Fruit fly (Drosophila melanogaster): ENCODE measurements around the gene Rpn2.

dm6 chr3R:29196967-29197611, 43.8 kb downstream of the Rpn2 start, which contains the start of gene CG14515:
- TF ChIP-seq tj (GFP tag; optimal IDR thresholded peaks at IDR 0.05), result no peak
- TF ChIP-seq CG11617 (GFP tag; optimal IDR thresholded peaks at IDR 0.05), result no peak
- no peak for TF ChIP-seq CG33017 (tag; optimal IDR thresholded peaks at IDR 0.05)
- no peak for TF ChIP-seq toe (GFP tag; optimal IDR thresholded peaks at IDR 0.05)
- no peak for TF ChIP-seq CG14711 (tag; optimal IDR thresholded peaks at IDR 0.05)
- no peak for TF ChIP-seq ovo (GFP tag; optimal IDR thresholded peaks at IDR 0.05)
- TF ChIP-seq CG7045 (GFP tag; optimal IDR thresholded peaks at IDR 0.05), result no peak
- TF ChIP-seq Crg-1 (GFP tag; optimal IDR thresholded peaks at IDR 0.05), result no peak
- TF ChIP-seq cnc (optimal IDR thresholded peaks at IDR 0.05), result no peak
- no peak for TF ChIP-seq kay (GFP tag; ENCODE audit: borderline replicate concordance)
- TF ChIP-seq CG5204 (GFP tag; optimal IDR thresholded peaks at IDR 0.05), result no peak
- TF ChIP-seq CG1620 (GFP tag; optimal IDR thresholded peaks at IDR 0.05), result no peak
- TF ChIP-seq Hr96 (GFP tag; optimal IDR thresholded peaks at IDR 0.05), result no peak
